Worm (Caenorhabditis elegans): ENCODE measurements around the gene F57C2.4.

DNA sequence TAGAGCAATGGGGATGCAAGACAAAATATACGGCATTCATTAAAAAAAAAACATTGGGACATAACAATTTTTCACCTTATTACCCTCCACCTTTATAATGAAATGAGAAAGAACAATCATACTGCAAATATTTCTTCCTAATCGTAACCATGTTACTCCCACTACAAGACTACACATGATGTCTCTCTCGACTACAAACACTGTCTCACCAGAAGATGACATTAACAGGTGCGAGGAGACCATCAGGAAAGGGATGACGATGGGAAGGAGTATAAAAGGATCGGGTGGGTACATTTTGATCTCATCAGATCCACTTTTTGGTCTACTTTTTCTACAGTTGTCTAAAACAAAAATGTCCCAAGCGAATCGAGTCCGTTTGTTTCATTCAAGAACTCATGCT lies 27.3 kb upstream of the F57C2.4 start, which contains the start of gene dhs-8:
- TF ChIP-seq ama-1 (optimal IDR thresholded peaks at IDR 0.05), result no peak
- no peak for TF ChIP-seq fkh-10 (GFP tag; optimal IDR thresholded peaks at IDR 0.05)
- TF ChIP-seq lin-11 (tag; optimal IDR thresholded peaks at IDR 0.05), result no peak
- TF ChIP-seq unc-3 (GFP tag; conservative IDR thresholded peaks at IDR 0.05), result no peak
- TF ChIP-seq unc-3 (tag; optimal IDR thresholded peaks at IDR 0.05), result no peak
- TF ChIP-seq ceh-31 (tag; optimal IDR thresholded peaks at IDR 0.05), result no peak
- no peak for TF ChIP-seq T23F11.4 (GFP tag; optimal IDR thresholded peaks at IDR 0.05)
- TF ChIP-seq pqm-1 (tag; optimal IDR thresholded peaks at IDR 0.05), result no peak
- TF ChIP-seq K02D7.2 (tag; optimal IDR thresholded peaks at IDR 0.05), result no peak
- TF ChIP-seq K09A11.1 (tag; optimal IDR thresholded peaks at IDR 0.05; ENCODE audit: insufficient read depth), result no peak
- TF ChIP-seq nhr-232 (tag; optimal IDR thresholded peaks at IDR 0.05), result no peak
- no peak for TF ChIP-seq tbx-2 (tag; optimal IDR thresholded peaks at IDR 0.05)

Data from whole organism, late embryonic.